Fruit fly (Drosophila melanogaster) whole organism, wandering third instar larva: ENCODE results near the gene CG11134.

Source experiments
- Abd-B ChIP-seq: fragments of >200 bp; optimal IDR thresholded peaks from 2 replicates; lab custom pipeline; 2017; ENCODE audit warnings: missing biosample characterization, missing genetic modification characterization
- CG32264 ChIP-seq: fragments of 200-800 bp; sonication (Bioruptor generic); optimal IDR thresholded peaks from 2 replicates; lab custom pipeline; 2016; ENCODE audit warnings: missing biosample characterization, missing genetic modification characterization
- CG9705 ChIP-seq: fragments of 200-800 bp; sonication (Bioruptor generic); optimal IDR thresholded peaks from 2 replicates; lab custom pipeline; 2018; ENCODE audit warnings: missing biosample characterization, mild to moderate bottlenecking, missing genetic modification characterization
- CrebA ChIP-seq: fragments of 200-800 bp; sonication (Bioruptor generic); optimal IDR thresholded peaks from 2 replicates; lab custom pipeline; 2016; ENCODE audit warnings: missing biosample characterization, mild to moderate bottlenecking, missing genetic modification characterization, borderline replicate concordance
- Dfd ChIP-seq: fragments of >200 bp; optimal IDR thresholded peaks from 2 replicates; lab custom pipeline; 2017; ENCODE audit warnings: missing biosample characterization, missing genetic modification characterization
- Dif ChIP-seq: fragments of 200-275, 200-300 bp; sonication (Bioruptor generic); optimal IDR thresholded peaks from 2 replicates; lab custom pipeline; 2018; ENCODE audit warnings: missing biosample characterization, missing genetic modification characterization; ENCODE audit not compliant: partially characterized antibody
- GATAd ChIP-seq: sonication (Bioruptor generic); optimal IDR thresholded peaks from 2 replicates; lab custom pipeline; 2016; ENCODE audit warnings: missing biosample characterization, missing genetic modification characterization
- HLH106 ChIP-seq: fragments of 200-800 bp; optimal IDR thresholded peaks from 3 replicates; lab custom pipeline; 2019; ENCODE audit warnings: missing biosample characterization, mild to moderate bottlenecking, missing genetic modification characterization, moderate library complexity
- Hnf4 ChIP-seq: fragments of 200-800 bp; sonication (Bioruptor generic); optimal IDR thresholded peaks from 2 replicates; lab custom pipeline; 2016; ENCODE audit warnings: missing biosample characterization, mild to moderate bottlenecking, missing genetic modification characterization
- Hr78 ChIP-seq: fragments of >200 bp; optimal IDR thresholded peaks from 2 replicates; lab custom pipeline; 2017; ENCODE audit warnings: missing biosample characterization, missing genetic modification characterization
- Hr83 ChIP-seq: fragments of 200-300 bp; sonication (Bioruptor generic); optimal IDR thresholded peaks from 2 replicates; lab custom pipeline; 2016; ENCODE audit warnings: missing biosample characterization, mild to moderate bottlenecking, missing genetic modification characterization, moderate library complexity; ENCODE audit not compliant: poor library complexity, severe bottlenecking
- Jra ChIP-seq: sonication (Bioruptor generic); optimal IDR thresholded peaks from 2 replicates; lab custom pipeline; 2016; ENCODE audit warnings: missing biosample characterization, missing genetic modification characterization
- Mio ChIP-seq: sonication (Bioruptor generic); optimal IDR thresholded peaks from 2 replicates; lab custom pipeline; 2016; ENCODE audit warnings: missing biosample characterization, missing genetic modification characterization
- Myc ChIP-seq: fragments of >200 bp; optimal IDR thresholded peaks from 2 replicates; lab custom pipeline; 2017
- N ChIP-seq: fragments of >200 bp; optimal IDR thresholded peaks from 2 replicates; lab custom pipeline; 2018; ENCODE audit warnings: missing biosample characterization, missing external identifiers, missing genetic modification characterization
- OdsH ChIP-seq: fragments of 200-800 bp; sonication (Bioruptor generic); optimal IDR thresholded peaks from 2 replicates; lab custom pipeline; 2016; ENCODE audit warnings: missing biosample characterization, mild to moderate bottlenecking, missing genetic modification characterization
- Rel ChIP-seq, 2 experiments: fragments of 200-800 bp; sonication (Bioruptor generic) in 1 of 2; optimal IDR thresholded peaks; 2 replicates in 1 of 2; 3 replicates in 1 of 2; lab custom pipeline; 2016 to 2019; ENCODE audit warnings: mild to moderate bottlenecking in 2 of 2, missing biosample characterization in 2 of 2, missing genetic modification characterization in 2 of 2, moderate library complexity in 1 of 2
- Sp1 ChIP-seq: fragments of 200-800 bp; sonication (Bioruptor generic); optimal IDR thresholded peaks from 3 replicates; lab custom pipeline; 2019; ENCODE audit warnings: missing biosample characterization, mild to moderate bottlenecking, missing genetic modification characterization, moderate library complexity
- Vsx2 ChIP-seq: fragments of 200-300, 225-300 bp; sonication (Bioruptor generic); optimal IDR thresholded peaks from 2 replicates; lab custom pipeline; 2018; ENCODE audit warnings: missing biosample characterization, missing genetic modification characterization; ENCODE audit not compliant: partially characterized antibody
- br ChIP-seq: fragments of 200-800 bp; sonication (Bioruptor generic); optimal IDR thresholded peaks from 2 replicates; lab custom pipeline; 2016; ENCODE audit warnings: missing biosample characterization, missing genetic modification characterization
- brk ChIP-seq: fragments of 200-800 bp; sonication (Bioruptor generic); optimal IDR thresholded peaks from 2 replicates; lab custom pipeline; 2016; ENCODE audit warnings: missing biosample characterization, mild to moderate bottlenecking, missing genetic modification characterization
- dl ChIP-seq, 2 experiments: fragments of 175-275, 200-275 bp in 1 of 2; fragments of 200-275 bp in 1 of 2; sonication (Bioruptor generic); optimal IDR thresholded peaks; lab custom pipeline; 2018; ENCODE audit warnings: mild to moderate bottlenecking in 2 of 2, missing biosample characterization in 2 of 2, missing genetic modification characterization in 2 of 2, moderate library complexity in 2 of 2; ENCODE audit not compliant: partially characterized antibody in 2 of 2, insufficient read depth in 1 of 2
- dmrt93B ChIP-seq: fragments of 200-800 bp; sonication (Bioruptor generic); optimal IDR thresholded peaks from 2 replicates; lab custom pipeline; 2018; ENCODE audit warnings: missing biosample characterization, mild to moderate bottlenecking, missing genetic modification characterization
- dsf ChIP-seq: sonication (Bioruptor generic); optimal IDR thresholded peaks from 2 replicates; lab custom pipeline; 2016; ENCODE audit warnings: missing biosample characterization, missing genetic modification characterization, borderline replicate concordance
- ey ChIP-seq: fragments of 200-800 bp; sonication (Bioruptor generic); optimal IDR thresholded peaks from 2 replicates; lab custom pipeline; 2016; ENCODE audit warnings: missing biosample characterization, missing genetic modification characterization
- foxo ChIP-seq, 2 experiments: fragments of 200-800 bp; sonication (Bioruptor generic); optimal IDR thresholded peaks; 2 replicates in 1 of 2; 3 replicates in 1 of 2; lab custom pipeline; 2016 to 2017; ENCODE audit warnings: missing biosample characterization in 2 of 2, missing genetic modification characterization in 2 of 2
- fru ChIP-seq: fragments of 200-800 bp; sonication (Bioruptor generic); optimal IDR thresholded peaks from 3 replicates; lab custom pipeline; 2016; ENCODE audit warnings: missing biosample characterization, mild to moderate bottlenecking, missing genetic modification characterization
- h ChIP-seq: fragments of 200-800 bp; sonication (Bioruptor generic); optimal IDR thresholded peaks from 3 replicates; lab custom pipeline; 2016; ENCODE audit warnings: missing biosample characterization, mild to moderate bottlenecking, missing genetic modification characterization
- jim ChIP-seq: fragments of 175-275, 200-325 bp; sonication (Bioruptor generic); optimal IDR thresholded peaks from 2 replicates; lab custom pipeline; 2016; ENCODE audit warnings: missing biosample characterization, mild to moderate bottlenecking, missing genetic modification characterization
- lola ChIP-seq: fragments of >200 bp; optimal IDR thresholded peaks from 2 replicates; lab custom pipeline; 2017; ENCODE audit warnings: missing biosample characterization, missing genetic modification characterization
- pan ChIP-seq: fragments of >200 bp; optimal IDR thresholded peaks from 2 replicates; lab custom pipeline; 2017
- psq ChIP-seq: fragments of 200-800 bp; sonication (Bioruptor generic); optimal IDR thresholded peaks from 3 replicates; lab custom pipeline; 2017; ENCODE audit warnings: missing biosample characterization, mild to moderate bottlenecking, missing genetic modification characterization, moderate library complexity
- rgr ChIP-seq: fragments of 200-800 bp; sonication (Bioruptor generic); optimal IDR thresholded peaks from 3 replicates; lab custom pipeline; 2016; ENCODE audit warnings: missing biosample characterization, mild to moderate bottlenecking, missing genetic modification characterization
- sage ChIP-seq: fragments of 200-800 bp; sonication (Bioruptor generic); optimal IDR thresholded peaks from 2 replicates; lab custom pipeline; 2016; ENCODE audit warnings: missing biosample characterization, mild to moderate bottlenecking, missing genetic modification characterization
- sv ChIP-seq: fragments of 200-800 bp; sonication (Bioruptor generic); optimal IDR thresholded peaks from 3 replicates; lab custom pipeline; 2016; ENCODE audit warnings: missing biosample characterization, missing genetic modification characterization
- tai ChIP-seq: sonication (Bioruptor generic); optimal IDR thresholded peaks from 2 replicates; lab custom pipeline; 2016; ENCODE audit warnings: missing biosample characterization, missing genetic modification characterization
- usp ChIP-seq: fragments of >200 bp; optimal IDR thresholded peaks from 2 replicates; lab custom pipeline; 2017; ENCODE audit warnings: missing biosample characterization, missing genetic modification characterization
- woc ChIP-seq: sonication (Bioruptor generic); optimal IDR thresholded peaks from 2 replicates; lab custom pipeline; 2016; ENCODE audit warnings: missing biosample characterization, mild to moderate bottlenecking, missing genetic modification characterization

CG11134 gene

dm6 chrX:13748906-13749872, 11.4 kb downstream of the CG11134 start:
- TF ChIP-seq OdsH (peak; percentile 39), jim (GFP tag; lab: Kevin White, UChicago) (no peak), rgr (GFP tag; lab: Kevin White, UChicago) (peak; percentile 41), Rel (GFP tag; optimal IDR thresholded peaks at IDR 0.05; lab: Kevin White, UChicago) (no peak), Rel (tag; optimal IDR thresholded peaks at IDR 0.05; lab: Kevin White, UChicago) (peak; percentile 42), dmrt93B (GFP tag; lab: Kevin White, UChicago) (peak; percentile 16), CG32264 (no peak), psq (GFP tag; lab: Kevin White, UChicago) (peak; percentile 58), Dif (no peak), dsf (GFP tag; lab: Kevin White, UChicago) (no peak), HLH106 (tag; lab: Kevin White, UChicago) (peak; percentile 38), brk (GFP tag; lab: Kevin White, UChicago) (no peak), pan (lab: Kevin White, UChicago) (no peak), GATAd (GFP tag; lab: Kevin White, UChicago) (no peak), woc (GFP tag; lab: Kevin White, UChicago) (peak; percentile 14), Jra (GFP tag; lab: Kevin White, UChicago) (no peak), Sp1 (GFP tag; lab: Kevin White, UChicago) (peak; percentile 51), h (GFP tag; lab: Kevin White, UChicago) (peak; percentile 25), fru (GFP tag; lab: Kevin White, UChicago) (peak; percentile 53), sage (no peak), Myc (lab: Kevin White, UChicago) (no peak), usp (GFP tag; lab: Kevin White, UChicago) (no peak), tai (no peak), foxo (GFP tag; optimal IDR thresholded peaks at IDR 0.05; lab: Kevin White, UChicago) (peak in 1 of 2 experiments; percentile 49), Hr83 (GFP tag; lab: Kevin White, UChicago) (no peak), Hr78 (GFP tag; lab: Kevin White, UChicago) (no peak), Mio (no peak), sv (peak; percentile 60), CG9705 (GFP tag; lab: Kevin White, UChicago) (no peak), br (GFP tag; lab: Kevin White, UChicago) (peak; percentile 1), CrebA (GFP tag; lab: Kevin White, UChicago) (no peak), dl (GFP tag; optimal IDR thresholded peaks at IDR 0.05; lab: Kevin White, UChicago; ENCODE audit: insufficient read depth in 1 of 2, partially characterized antibody in 2 of 2) (no peak), ey (GFP tag; lab: Kevin White, UChicago) (peak; percentile 42), Dfd (GFP tag; lab: Kevin White, UChicago) (no peak), Hnf4 (no peak), N (GFP tag; lab: Kevin White, UChicago) (no peak), lola (GFP tag; lab: Kevin White, UChicago) (no peak), Vsx2 (GFP tag; lab: Kevin White, UChicago) (no peak), Abd-B (GFP tag; lab: Kevin White, UChicago) (no peak)

dm6 chrX:13749873-13750241, 12.1 kb downstream of the CG11134 start:
- TF ChIP-seq br (GFP tag; lab: Kevin White, UChicago) (no peak), lola (GFP tag; lab: Kevin White, UChicago) (no peak), CG32264 (no peak), ey (GFP tag; lab: Kevin White, UChicago) (no peak), sv (no peak), jim (GFP tag; lab: Kevin White, UChicago) (no peak), Vsx2 (GFP tag; lab: Kevin White, UChicago) (no peak), GATAd (GFP tag; lab: Kevin White, UChicago) (no peak), Sp1 (GFP tag; lab: Kevin White, UChicago) (no peak), h (GFP tag; lab: Kevin White, UChicago) (no peak), usp (GFP tag; lab: Kevin White, UChicago) (no peak), HLH106 (tag; lab: Kevin White, UChicago) (no peak), Hr83 (GFP tag; lab: Kevin White, UChicago) (no peak), Hnf4 (no peak), CrebA (GFP tag; lab: Kevin White, UChicago) (no peak)
